Fruit fly (Drosophila melanogaster): ENCODE data around the gene Pif1.

DNA sequence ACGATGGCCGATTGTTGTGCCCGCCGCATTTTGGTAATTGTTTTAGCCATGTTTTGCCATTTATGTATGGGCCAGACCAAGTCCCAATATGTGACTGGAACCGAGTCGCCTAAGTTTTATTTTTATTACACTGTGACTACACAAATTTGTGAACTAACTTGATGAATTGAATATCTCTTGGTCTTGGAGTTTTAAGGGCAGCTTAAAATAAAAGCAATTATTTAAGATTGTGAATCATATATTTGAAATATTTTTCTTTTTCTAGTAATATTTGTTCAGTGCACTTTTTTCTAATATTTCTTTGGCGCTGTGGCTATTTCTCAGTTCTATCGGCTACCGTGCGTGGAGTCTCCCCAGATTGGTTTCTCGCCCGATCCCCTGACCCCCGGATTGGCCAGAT is 23.7 kb upstream of the Pif1 start:
- TF ChIP-seq tai (GFP tag; optimal IDR thresholded peaks at IDR 0.05) (no peak), Hr78 (GFP tag; optimal IDR thresholded peaks at IDR 0.05) (no peak), jim (GFP tag; optimal IDR thresholded peaks at IDR 0.05) (no peak), pan (optimal IDR thresholded peaks at IDR 0.05) (no peak), psq (GFP tag; optimal IDR thresholded peaks at IDR 0.05) (no peak), Sp1 (GFP tag; optimal IDR thresholded peaks at IDR 0.05) (no peak), Abd-B (GFP tag; optimal IDR thresholded peaks at IDR 0.05) (no peak), Vsx2 (GFP tag; optimal IDR thresholded peaks at IDR 0.05; ENCODE audit: partially characterized antibody) (no peak)
